Worm (Caenorhabditis elegans) whole organism, young adult: Measurements from ENCODE around the gene lurp-1.

Experiments
- Y53G8AR.9 ChIP-seq: fragments of 200-800 bp; sonication (Bioruptor generic); conservative IDR thresholded peaks from 2 replicates; pipeline ENCODE4 v1.3.6; 2022; ENCODE audit warnings: missing genetic modification reagents, missing genetic modification characterization, missing compliant biosample characterization
- ama-1 ChIP-seq, 3 experiments: fragments of 150-350 bp in 1 of 3; sonication (generic microtip) in 2 of 3; optimal IDR thresholded peaks; 2 replicates each; lab custom pipeline; 2014 to 2018; ENCODE audit warnings: missing biosample characterization in 2 of 3, missing genetic modification characterization in 2 of 3, missing genetic modification reagents in 2 of 3
- ceh-100 ChIP-seq: fragments of 200-800 bp; sonication (Bioruptor generic); IDR thresholded peaks from 2 replicates; pipeline ENCODE4 v1.3.6; 2022; ENCODE audit warnings: missing genetic modification reagents, missing genetic modification characterization, missing compliant biosample characterization
- ets-4 ChIP-seq: fragments of 200-800 bp; sonication (Bioruptor generic); optimal IDR thresholded peaks from 2 replicates; lab custom pipeline; 2018; ENCODE audit warnings: mild to moderate bottlenecking, missing genetic modification characterization, missing compliant biosample characterization
- him-1 ChIP-seq: sonication (generic microtip); optimal IDR thresholded peaks from 2 replicates; lab custom pipeline; 2016; ENCODE audit warnings: missing genotype, missing genetic modification reagents, missing genetic modification characterization, missing compliant biosample characterization
- lin-35 ChIP-seq, 3 experiments: fragments of 150-350 bp in 2 of 3; sonication (generic microtip) in 1 of 3; optimal IDR thresholded peaks; 2 replicates each; lab custom pipeline; 2014 to 2018; ENCODE audit warnings: missing biosample characterization in 3 of 3, missing genetic modification characterization in 3 of 3, missing genetic modification reagents in 3 of 3
- lin-40 ChIP-seq: sonication (generic microtip); optimal IDR thresholded peaks from 2 replicates; lab custom pipeline; 2016; ENCODE audit warnings: missing genetic modification characterization, mild to moderate bottlenecking, missing compliant biosample characterization, missing genotype, missing genetic modification reagents
- pha-4 ChIP-seq: fragments of 150-350 bp; sonication (generic microtip); optimal IDR thresholded peaks from 2 replicates; lab custom pipeline; 2014; ENCODE audit warnings: missing biosample characterization, missing genetic modification reagents, missing genetic modification characterization
- sdz-38 ChIP-seq: sonication (generic microtip); optimal IDR thresholded peaks from 2 replicates; lab custom pipeline; 2016; ENCODE audit warnings: missing genotype, missing genetic modification characterization, missing compliant biosample characterization
- tbp1 ChIP-seq: fragments of 200-800 bp; sonication (Bioruptor generic); optimal IDR thresholded peaks from 2 replicates; lab custom pipeline; 2018; ENCODE audit warnings: mild to moderate bottlenecking, missing genetic modification characterization, missing compliant biosample characterization

ce11 chrII:10930678-10931650 is 50.2 kb downstream of the lurp-1 start:
- TF ChIP-seq ama-1 (optimal IDR thresholded peaks at IDR 0.05; lab: Kevin White, UChicago) (peak; percentile 28), ama-1 (GFP tag; optimal IDR thresholded peaks at IDR 0.05; lab: Kevin White, UChicago) (no peak), lin-35 (GFP tag; optimal IDR thresholded peaks at IDR 0.05; lab: Kevin White, UChicago) (no peak), ets-4 (GFP tag; lab: Kevin White, UChicago) (no peak), Y53G8AR.9 (GFP tag; lab: Robert Waterston, UW) (no peak; the same call in 1 of the 2 replicates), him-1 (peak; percentile 22), pha-4 (no peak), ceh-100 (GFP tag; lab: Robert Waterston, UW) (no peak), sdz-38 (tag; lab: Kevin White, UChicago) (no peak), lin-40 (tag; lab: Kevin White, UChicago) (no peak), tbp1 (GFP tag; lab: Kevin White, UChicago) (no peak)
